Worm (Caenorhabditis elegans): ENCODE data around the gene T01D1.4.

ce11 chrII:175868-176267 is 3.0 kb downstream of the T01D1.4 start, which contains the start of gene T01D1.3:
- no peak for TF ChIP-seq gei-8 (GFP tag; optimal IDR thresholded peaks at IDR 0.05)
- TF ChIP-seq fkh-10 (GFP tag; optimal IDR thresholded peaks at IDR 0.05), result no peak
- no peak for TF ChIP-seq nhr-28 (tag; optimal IDR thresholded peaks at IDR 0.05)
- no peak for TF ChIP-seq mep-1 (tag; optimal IDR thresholded peaks at IDR 0.05)
- TF ChIP-seq unc-39 (tag; optimal IDR thresholded peaks at IDR 0.05), result no peak
- no peak for TF ChIP-seq madf-5 (GFP tag; IDR thresholded peaks at IDR 0.05)
- TF ChIP-seq daf-12 (tag; optimal IDR thresholded peaks at IDR 0.05), result no peak
- TF ChIP-seq ceh-32 (tag; optimal IDR thresholded peaks at IDR 0.05; ENCODE audit: poor library complexity), result no peak
- no peak for TF ChIP-seq zip-2 (tag; optimal IDR thresholded peaks at IDR 0.05)
- no peak for TF ChIP-seq snpc-1.2 (GFP tag; IDR thresholded peaks at IDR 0.05)
- no peak for TF ChIP-seq nhr-11 (tag; optimal IDR thresholded peaks at IDR 0.05)
